Worm (Caenorhabditis elegans) whole organism, early embryonic: ENCODE results near the gene col-121.

Source experiments
- B0310.2 ChIP-seq: sonication (generic microtip); optimal IDR thresholded peaks from 2 replicates; lab custom pipeline; 2016; ENCODE audit warnings: mild to moderate bottlenecking, missing genetic modification characterization, missing compliant biosample characterization
- aly-1 ChIP-seq: sonication (generic microtip); optimal IDR thresholded peaks from 2 replicates; lab custom pipeline; 2016; ENCODE audit warnings: missing genetic modification characterization, missing compliant biosample characterization
- ceh-13 ChIP-seq: fragments of 200-800 bp; sonication (Bioruptor generic); optimal IDR thresholded peaks from 2 replicates; lab custom pipeline; 2018; ENCODE audit warnings: mild to moderate bottlenecking, missing genetic modification characterization, missing compliant biosample characterization
- flt-1 ChIP-seq: fragments of 200-800 bp; sonication (Bioruptor generic); IDR thresholded peaks from 2 replicates; pipeline ENCODE4 v1.3.6; 2022; ENCODE audit warnings: missing genetic modification characterization, missing compliant biosample characterization
- hnd-1 ChIP-seq: sonication (generic microtip); optimal IDR thresholded peaks from 2 replicates; lab custom pipeline; 2016; ENCODE audit warnings: missing genetic modification characterization, missing compliant biosample characterization
- pes-1 ChIP-seq: fragments of 200-800 bp; sonication (Bioruptor generic); IDR thresholded peaks from 2 replicates; pipeline ENCODE4 v1.3.6; 2022; ENCODE audit warnings: missing genetic modification reagents, missing genetic modification characterization, missing compliant biosample characterization
- sea-1 ChIP-seq: fragments of 200-800 bp; sonication (Bioruptor generic); conservative IDR thresholded peaks from 2 replicates; pipeline ENCODE4 v1.3.6; 2022; ENCODE audit warnings: missing genetic modification characterization, missing compliant biosample characterization
- tbx-11 ChIP-seq: fragments of 200-800 bp; sonication (Bioruptor generic); IDR thresholded peaks from 2 replicates; pipeline ENCODE4 v1.3.6; 2022; ENCODE audit warnings: missing genetic modification characterization, missing compliant biosample characterization

DNA sequence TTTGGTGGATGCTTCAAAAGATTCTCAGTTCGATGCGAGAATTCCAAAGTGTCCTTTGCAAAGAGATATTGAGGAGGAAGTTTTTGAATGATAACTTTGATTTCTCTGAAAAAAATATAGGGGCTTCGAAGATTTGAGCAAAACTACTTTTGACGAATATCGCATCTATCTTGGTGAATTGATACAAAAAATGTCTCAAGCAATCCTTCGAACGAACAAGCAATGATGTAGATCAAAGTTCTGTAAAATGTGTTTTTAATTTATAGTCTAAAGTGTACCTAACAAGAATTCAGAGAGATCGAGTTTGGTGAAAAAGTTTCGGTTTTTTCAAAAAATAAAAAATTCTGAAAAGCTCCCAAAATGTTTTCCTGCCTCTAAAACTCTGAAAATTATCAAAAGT, 1.3 kb upstream of the col-121 start, which contains the start of gene F56D5.3:
- TF ChIP-seq hnd-1 (tag; lab: Kevin White, UChicago): no peak
- no peak for TF ChIP-seq tbx-11 (GFP tag; lab: Robert Waterston, UW)
- no peak for TF ChIP-seq pes-1 (GFP tag; lab: Robert Waterston, UW)
- no peak for TF ChIP-seq B0310.2 (tag; lab: Kevin White, UChicago)
- no peak for TF ChIP-seq aly-1 (tag; lab: Kevin White, UChicago)
- TF ChIP-seq flt-1 (GFP tag; lab: Robert Waterston, UW): no peak
- TF ChIP-seq ceh-13: no peak
- TF ChIP-seq sea-1 (GFP tag; lab: Robert Waterston, UW): no peak
